Worm (Caenorhabditis elegans) whole organism, young adult: ENCODE data around the gene F14D7.2.

Source experiments
- B0019.2 ChIP-seq: fragments of 200-800 bp; sonication (Bioruptor generic); conservative IDR thresholded peaks from 2 replicates; pipeline ENCODE4 v1.3.6; 2022; ENCODE audit warnings: missing genetic modification reagents, missing genetic modification characterization, missing compliant biosample characterization
- B0336.3 ChIP-seq: fragments of 200-800 bp; sonication (Bioruptor generic); IDR thresholded peaks from 2 replicates; pipeline ENCODE4 v1.3.6; 2022; ENCODE audit warnings: missing genetic modification characterization, missing compliant biosample characterization
- C06A6.2 ChIP-seq: fragments of 200-800 bp; sonication (Bioruptor generic); conservative IDR thresholded peaks from 2 replicates; pipeline ENCODE4 v1.3.6; 2022; ENCODE audit warnings: missing genetic modification characterization, missing compliant biosample characterization
- F22D6.2 ChIP-seq: sonication (generic microtip); optimal IDR thresholded peaks from 2 replicates; lab custom pipeline; 2016; ENCODE audit warnings: mild to moderate bottlenecking, missing genetic modification characterization, missing compliant biosample characterization
- F23B12.7 ChIP-seq: sonication (generic microtip); optimal IDR thresholded peaks from 2 replicates; lab custom pipeline; 2017; ENCODE audit warnings: missing genetic modification characterization, mild to moderate bottlenecking, missing compliant biosample characterization, antibody characterized with exemption, moderate library complexity; ENCODE audit not compliant: insufficient read depth
- F33H1.4 ChIP-seq: fragments of 200-800 bp; sonication (Bioruptor generic); IDR thresholded peaks from 2 replicates; pipeline ENCODE4 v1.3.6; 2022; ENCODE audit warnings: missing genetic modification reagents, missing genetic modification characterization, missing compliant biosample characterization
- F57A8.1 ChIP-seq: fragments of 200-800 bp; sonication (Bioruptor generic); optimal IDR thresholded peaks from 2 replicates; lab custom pipeline; 2018; ENCODE audit warnings: mild to moderate bottlenecking, missing genetic modification characterization, moderate library complexity, missing compliant biosample characterization
- T26A5.8 ChIP-seq: sonication (generic microtip); optimal IDR thresholded peaks from 2 replicates; lab custom pipeline; 2016; ENCODE audit warnings: missing genetic modification characterization, missing compliant biosample characterization
- Y53F4B.3 ChIP-seq: fragments of 200-800 bp; sonication (Bioruptor generic); IDR thresholded peaks from 2 replicates; pipeline ENCODE4 v1.3.6; 2022; ENCODE audit warnings: missing genetic modification reagents, missing genetic modification characterization, missing compliant biosample characterization
- Y56A3A.18 ChIP-seq: fragments of 200-800 bp; sonication (Bioruptor generic); IDR thresholded peaks from 2 replicates; pipeline ENCODE4 v1.3.6; 2022; ENCODE audit warnings: missing genetic modification reagents, missing genetic modification characterization, missing compliant biosample characterization
- Y79H2A.3 ChIP-seq: fragments of 200-800 bp; sonication (Bioruptor generic); conservative IDR thresholded peaks from 2 replicates; pipeline ENCODE4 v1.3.6; 2022; ENCODE audit warnings: missing genetic modification reagents, missing genetic modification characterization, missing compliant biosample characterization
- ama-1 ChIP-seq, 3 experiments: fragments of 150-350 bp in 1 of 3; sonication (generic microtip) in 2 of 3; optimal IDR thresholded peaks; 2 replicates each; lab custom pipeline; 2014 to 2018; ENCODE audit warnings: missing biosample characterization in 2 of 3, missing genetic modification characterization in 2 of 3, missing genetic modification reagents in 2 of 3
- aptf-2 ChIP-seq: fragments of 200-800 bp; sonication (Bioruptor generic); conservative IDR thresholded peaks from 2 replicates; pipeline ENCODE4 v1.3.6; 2022; ENCODE audit warnings: missing genetic modification reagents, missing genetic modification characterization, missing compliant biosample characterization
- atf-7 ChIP-seq: sonication (generic microtip); optimal IDR thresholded peaks from 2 replicates; lab custom pipeline; 2017; ENCODE audit warnings: mild to moderate bottlenecking, missing genetic modification characterization, missing compliant biosample characterization
- ceh-58 ChIP-seq: fragments of 200-800 bp; sonication (Bioruptor generic); IDR thresholded peaks from 2 replicates; pipeline ENCODE4 v1.3.6; 2022; ENCODE audit warnings: missing genetic modification characterization, missing compliant biosample characterization
- ceh-91 ChIP-seq: fragments of 200-800 bp; sonication (Bioruptor generic); IDR thresholded peaks from 2 replicates; pipeline ENCODE4 v1.3.6; 2022; ENCODE audit warnings: missing genetic modification reagents, missing genetic modification characterization, missing compliant biosample characterization
- dpl-1 ChIP-seq: fragments of 150-350 bp; optimal IDR thresholded peaks from 2 replicates; lab custom pipeline; 2014; ENCODE audit warnings: missing biosample characterization, missing genetic modification reagents, missing genetic modification characterization
- egl-18 ChIP-seq: fragments of 200-800 bp; sonication (Bioruptor generic); IDR thresholded peaks from 2 replicates; pipeline ENCODE4 v1.3.6; 2022; ENCODE audit warnings: missing genetic modification reagents, missing genetic modification characterization, missing compliant biosample characterization
- ekl-4 ChIP-seq: fragments of 200-800 bp; sonication (Bioruptor generic); IDR thresholded peaks from 2 replicates; pipeline ENCODE4 v1.3.6; 2022; ENCODE audit warnings: missing genetic modification reagents, missing genetic modification characterization, missing compliant biosample characterization
- ets-4 ChIP-seq: fragments of 200-800 bp; sonication (Bioruptor generic); optimal IDR thresholded peaks from 2 replicates; lab custom pipeline; 2018; ENCODE audit warnings: mild to moderate bottlenecking, missing genetic modification characterization, missing compliant biosample characterization
- hmg-1.2 ChIP-seq: fragments of 200-800 bp; sonication (Bioruptor generic); IDR thresholded peaks from 2 replicates; pipeline ENCODE4 v1.3.6; 2022; ENCODE audit warnings: missing genetic modification reagents, missing genetic modification characterization, missing compliant biosample characterization
- hmg-20 ChIP-seq: fragments of 200-800 bp; sonication (Bioruptor generic); IDR thresholded peaks from 2 replicates; pipeline ENCODE4 v1.3.6; 2022; ENCODE audit warnings: missing genetic modification reagents, missing genetic modification characterization, missing compliant biosample characterization
- let-607 ChIP-seq, 2 experiments: fragments of 200-800 bp in 1 of 2; sonication (Bioruptor generic) in 1 of 2; sonication (generic microtip) in 1 of 2; optimal IDR thresholded peaks; 2 replicates each; lab custom pipeline; 2016 to 2018; ENCODE audit warnings: mild to moderate bottlenecking in 2 of 2, missing compliant biosample characterization in 2 of 2, missing genetic modification characterization in 2 of 2, moderate library complexity in 2 of 2, missing genotype in 1 of 2
- lin-35 ChIP-seq, 3 experiments: fragments of 150-350 bp in 2 of 3; sonication (generic microtip) in 1 of 3; optimal IDR thresholded peaks; 2 replicates each; lab custom pipeline; 2014 to 2018; ENCODE audit warnings: missing biosample characterization in 3 of 3, missing genetic modification characterization in 3 of 3, missing genetic modification reagents in 3 of 3
- madf-10 ChIP-seq: sonication (generic microtip); optimal IDR thresholded peaks from 2 replicates; lab custom pipeline; 2016; ENCODE audit warnings: mild to moderate bottlenecking, missing genetic modification characterization, missing compliant biosample characterization
- madf-6 ChIP-seq: fragments of 200-800 bp; sonication (Bioruptor generic); IDR thresholded peaks from 2 replicates; pipeline ENCODE4 v1.3.6; 2022; ENCODE audit warnings: missing genetic modification reagents, missing genetic modification characterization, missing compliant biosample characterization
- mel-28 ChIP-seq: sonication (generic microtip); optimal IDR thresholded peaks from 2 replicates; lab custom pipeline; 2016; ENCODE audit warnings: borderline replicate concordance, mild to moderate bottlenecking, missing genetic modification characterization, missing compliant biosample characterization
- nfya-1 ChIP-seq: sonication (generic microtip); optimal IDR thresholded peaks from 2 replicates; lab custom pipeline; 2017; ENCODE audit warnings: antibody characterized with exemption, missing compliant biosample characterization, missing genetic modification characterization, borderline replicate concordance; ENCODE audit not compliant: insufficient read depth
- nhr-80 ChIP-seq: sonication (generic microtip); optimal IDR thresholded peaks from 2 replicates; lab custom pipeline; 2016; ENCODE audit warnings: missing genetic modification characterization, missing compliant biosample characterization
- pbrm-1 ChIP-seq: fragments of 200-800 bp; sonication (Bioruptor generic); IDR thresholded peaks from 2 replicates; pipeline ENCODE4 v1.3.6; 2022; ENCODE audit warnings: missing genetic modification reagents, missing genetic modification characterization, missing compliant biosample characterization
- sea-2 ChIP-seq: fragments of 200-800 bp; sonication (Bioruptor generic); IDR thresholded peaks from 2 replicates; pipeline ENCODE4 v1.3.6; 2022; ENCODE audit warnings: missing genetic modification characterization, missing compliant biosample characterization
- snpc-1.1 ChIP-seq: sonication (generic microtip); optimal IDR thresholded peaks from 2 replicates; lab custom pipeline; 2017; ENCODE audit warnings: missing genetic modification characterization, mild to moderate bottlenecking, missing compliant biosample characterization, antibody characterized with exemption, moderate library complexity, missing genotype, missing genetic modification reagents; ENCODE audit not compliant: insufficient read depth
- snpc-4 ChIP-seq, 5 experiments: fragments of 150-350 bp in 1 of 5; sonication (generic microtip) in 4 of 5; optimal IDR thresholded peaks; 2 replicates each; lab custom pipeline; 2014 to 2018; ENCODE audit warnings: missing genetic modification characterization in 5 of 5, missing biosample characterization in 3 of 5, antibody characterized with exemption in 2 of 5, mild to moderate bottlenecking in 2 of 5, missing compliant biosample characterization in 2 of 5, missing genotype in 2 of 5, moderate library complexity in 2 of 5, missing genetic modification reagents in 1 of 5
- sptf-2 ChIP-seq: fragments of 200-800 bp; sonication (Bioruptor generic); optimal IDR thresholded peaks from 2 replicates; lab custom pipeline; 2018; ENCODE audit warnings: mild to moderate bottlenecking, missing genetic modification characterization, missing compliant biosample characterization
- tbp1 ChIP-seq: fragments of 200-800 bp; sonication (Bioruptor generic); optimal IDR thresholded peaks from 2 replicates; lab custom pipeline; 2018; ENCODE audit warnings: mild to moderate bottlenecking, missing genetic modification characterization, missing compliant biosample characterization
- tbx-9 ChIP-seq: sonication (generic microtip); optimal IDR thresholded peaks from 2 replicates; lab custom pipeline; 2016; ENCODE audit warnings: borderline replicate concordance, missing genetic modification characterization, inconsistent platforms, missing compliant biosample characterization
- tlf-1 ChIP-seq: fragments of 200-800 bp; sonication (Bioruptor generic); optimal IDR thresholded peaks from 2 replicates; lab custom pipeline; 2018; ENCODE audit warnings: mild to moderate bottlenecking, missing genetic modification characterization, missing compliant biosample characterization
- unc-130 ChIP-seq: sonication (generic microtip); optimal IDR thresholded peaks from 2 replicates; lab custom pipeline; 2016; ENCODE audit warnings: missing genetic modification reagents, missing genetic modification characterization, missing compliant biosample characterization
- ztf-18 ChIP-seq: sonication (generic microtip); optimal IDR thresholded peaks from 2 replicates; lab custom pipeline; 2016; ENCODE audit warnings: missing genotype, mild to moderate bottlenecking, missing genetic modification characterization, missing compliant biosample characterization
- ztf-3 ChIP-seq: fragments of 200-800 bp; sonication (Bioruptor generic); optimal IDR thresholded peaks from 2 replicates; lab custom pipeline; 2018; ENCODE audit warnings: mild to moderate bottlenecking, missing genetic modification characterization, missing compliant biosample characterization
- ztf-6 ChIP-seq: fragments of 200-800 bp; sonication (Bioruptor generic); IDR thresholded peaks from 2 replicates; pipeline ENCODE4 v1.3.6; 2022; ENCODE audit warnings: missing genetic modification reagents, missing genetic modification characterization, missing compliant biosample characterization

F14D7.2 gene

ce11 chrV:14336655-14337054 is 43.1 kb upstream of the F14D7.2 start, which contains the start of gene srm-6:
Gene srm-6 (plus strand): TSS chrV:14336955.
- TF ChIP-seq F33H1.4 (GFP tag; lab: Robert Waterston, UW) (no peak), ceh-91 (GFP tag; lab: Robert Waterston, UW) (no peak), snpc-1.1 (tag; lab: Kevin White, UChicago) (no peak), ets-4 (no peak), pbrm-1 (GFP tag; lab: Robert Waterston, UW) (no peak), ztf-6 (no peak), snpc-4 (GFP tag; optimal IDR thresholded peaks at IDR 0.05; lab: Kevin White, UChicago) (no peak), snpc-4 (tag; optimal IDR thresholded peaks at IDR 0.05; lab: Kevin White, UChicago) (no peak), T26A5.8 (tag; lab: Kevin White, UChicago) (no peak), tlf-1 (no peak), ama-1 (optimal IDR thresholded peaks at IDR 0.05; lab: Kevin White, UChicago) (no peak), ama-1 (GFP tag; optimal IDR thresholded peaks at IDR 0.05; lab: Kevin White, UChicago) (no peak), tbx-9 (tag; lab: Kevin White, UChicago) (no peak), let-607 (tag; optimal IDR thresholded peaks at IDR 0.05; lab: Kevin White, UChicago) (no peak), nfya-1 (tag; lab: Kevin White, UChicago) (no peak), C06A6.2 (GFP tag; lab: Robert Waterston, UW) (no peak), ekl-4 (GFP tag; lab: Robert Waterston, UW) (no peak), F57A8.1 (no peak), ceh-58 (GFP tag; lab: Robert Waterston, UW) (no peak)
- TF ChIP-seq, all 124 proteins: peak for 0

- TF ChIP-seq madf-10 (no peak), tbp1 (GFP tag; lab: Kevin White, UChicago) (no peak)
Observed at ce11 chrV:14334901-14335300, 41.4 kb upstream of the F14D7.2 start, which contains the start of gene srm-5. Gene srm-5 (plus strand): TSS chrV:14335201.

- TF ChIP-seq dpl-1 = no peak
- no peak for TF ChIP-seq sptf-2 (GFP tag; lab: Kevin White, UChicago)
- no peak for TF ChIP-seq F22D6.2
- TF ChIP-seq B0336.3 (GFP tag; lab: Robert Waterston, UW) = no peak
- TF ChIP-seq hmg-1.2 (GFP tag; lab: Robert Waterston, UW) = no peak
- no peak for TF ChIP-seq egl-18
- no peak for TF ChIP-seq B0019.2
- TF ChIP-seq unc-130 (GFP tag; lab: Kevin White, UChicago) = no peak
- TF ChIP-seq sea-2 = no peak
- TF ChIP-seq lin-35 (GFP tag; optimal IDR thresholded peaks at IDR 0.05; lab: Kevin White, UChicago) = no peak
- TF ChIP-seq madf-6 = no peak
Observed at ce11 chrV:14333116-14333515, 39.6 kb upstream of the F14D7.2 start, which contains the start of gene srm-4. Gene srm-4 (plus strand): TSS chrV:14333416.

ce11 chrV:14331477-14331876 is 38.0 kb upstream of the F14D7.2 start, which contains the start of gene F47B8.8:
Gene F47B8.8 (plus strand): TSS chrV:14331733.
- no peak for TF ChIP-seq madf-6
- TF ChIP-seq ztf-18 = no peak
- no peak for TF ChIP-seq ekl-4 (GFP tag; lab: Robert Waterston, UW)
- TF ChIP-seq atf-7 (tag; lab: Kevin White, UChicago) = no peak
- no peak for TF ChIP-seq madf-10
- no peak for TF ChIP-seq ceh-58 (GFP tag; lab: Robert Waterston, UW)
- no peak for TF ChIP-seq aptf-2 (GFP tag; lab: Robert Waterston, UW)
- no peak for TF ChIP-seq ztf-3 (GFP tag; lab: Kevin White, UChicago)
- no peak for TF ChIP-seq Y56A3A.18 (GFP tag; lab: Robert Waterston, UW)
- TF ChIP-seq Y79H2A.3 (GFP tag; lab: Robert Waterston, UW) = no peak
- TF ChIP-seq F23B12.7 (tag; lab: Kevin White, UChicago) = no peak
- TF ChIP-seq sea-2 = no peak
- no peak for TF ChIP-seq nhr-80 (tag; lab: Kevin White, UChicago)
- no peak for TF ChIP-seq mel-28 (tag; lab: Kevin White, UChicago)
- no peak for TF ChIP-seq ceh-91 (GFP tag; lab: Robert Waterston, UW)
- TF ChIP-seq hmg-20 = no peak
- TF ChIP-seq Y53F4B.3 = no peak
- TF ChIP-seq B0019.2 = no peak
